Fruit fly (Drosophila melanogaster) whole organism, adult: ENCODE results near the gene HLH3B.

Source experiments
- CG11617 ChIP-seq: fragments of 200-800 bp; sonication (Bioruptor generic); optimal IDR thresholded peaks from 2 replicates; lab custom pipeline; 2017; ENCODE audit warnings: mild to moderate bottlenecking, missing biosample characterization, missing genetic modification reagents, missing genetic modification characterization
- CG12768 ChIP-seq: fragments of 200-800 bp; sonication (Bioruptor generic); optimal IDR thresholded peaks from 2 replicates; lab custom pipeline; 2017; ENCODE audit warnings: missing biosample characterization, missing genetic modification characterization, mild to moderate bottlenecking, moderate library complexity, missing genetic modification reagents
- CG14711 ChIP-seq: fragments of 200-800 bp; sonication (Bioruptor generic); optimal IDR thresholded peaks from 2 replicates; lab custom pipeline; 2018; ENCODE audit warnings: missing biosample characterization, mild to moderate bottlenecking, missing genetic modification characterization, moderate library complexity
- CG1620 ChIP-seq: fragments of 200-800 bp; sonication (Bioruptor generic); optimal IDR thresholded peaks from 2 replicates; lab custom pipeline; 2016; ENCODE audit warnings: missing biosample characterization, missing genetic modification characterization
- CG33017 ChIP-seq: fragments of 200-800 bp; sonication (Bioruptor generic); optimal IDR thresholded peaks from 2 replicates; lab custom pipeline; 2018; ENCODE audit warnings: missing biosample characterization, mild to moderate bottlenecking, missing genetic modification characterization, moderate library complexity
- CG5204 ChIP-seq: fragments of 200-800 bp; sonication (Bioruptor generic); optimal IDR thresholded peaks from 2 replicates; lab custom pipeline; 2016; ENCODE audit warnings: missing biosample characterization, missing genetic modification characterization
- CG7045 ChIP-seq: fragments of 200-800 bp; sonication (Bioruptor generic); optimal IDR thresholded peaks from 2 replicates; lab custom pipeline; 2017; ENCODE audit warnings: missing biosample characterization, mild to moderate bottlenecking, missing genetic modification characterization
- CG7101 ChIP-seq: fragments of 200-800 bp; sonication (Bioruptor generic); optimal IDR thresholded peaks from 2 replicates; lab custom pipeline; 2018; ENCODE audit warnings: missing biosample characterization, mild to moderate bottlenecking, missing genetic modification characterization, moderate library complexity
- Clk ChIP-seq: fragments of 200-800 bp; sonication (Bioruptor generic); optimal IDR thresholded peaks from 2 replicates; lab custom pipeline; 2017; ENCODE audit warnings: missing biosample characterization, missing genetic modification characterization
- Crg-1 ChIP-seq: fragments of 200-800 bp; sonication (Bioruptor generic); optimal IDR thresholded peaks from 2 replicates; lab custom pipeline; 2016; ENCODE audit warnings: missing biosample characterization, missing genetic modification characterization
- Hr96 ChIP-seq: fragments of 200-800 bp; sonication (Bioruptor generic); optimal IDR thresholded peaks from 2 replicates; lab custom pipeline; 2016; ENCODE audit warnings: missing biosample characterization, missing genetic modification characterization
- Mnt ChIP-seq: fragments of 200-800 bp; sonication (Bioruptor generic); optimal IDR thresholded peaks from 2 replicates; lab custom pipeline; 2016; ENCODE audit warnings: missing biosample characterization, mild to moderate bottlenecking, missing genetic modification characterization
- bab1 ChIP-seq: fragments of 200-800 bp; sonication (Bioruptor generic); optimal IDR thresholded peaks from 3 replicates; lab custom pipeline; 2019; ENCODE audit warnings: missing biosample characterization, mild to moderate bottlenecking, missing genetic modification characterization, moderate library complexity
- cic ChIP-seq: fragments of 200-800 bp; sonication (Bioruptor generic); optimal IDR thresholded peaks from 2 replicates; lab custom pipeline; 2017; ENCODE audit warnings: missing biosample characterization, mild to moderate bottlenecking, missing genetic modification characterization, moderate library complexity
- cnc ChIP-seq, 2 experiments: fragments of >200 bp; optimal IDR thresholded peaks; 2 replicates each; lab custom pipeline; 2017
- kay ChIP-seq: fragments of 200-800 bp; sonication (Bioruptor generic); peaks from one replicate; lab custom pipeline; 2016; ENCODE audit warnings: missing biosample characterization, missing genetic modification characterization, borderline replicate concordance
- ovo ChIP-seq: fragments of 200-800 bp; sonication (Bioruptor generic); optimal IDR thresholded peaks from 2 replicates; lab custom pipeline; 2016; ENCODE audit warnings: missing biosample characterization, missing genetic modification characterization
- pad ChIP-seq: fragments of 200-800 bp; sonication (Bioruptor generic); optimal IDR thresholded peaks from 3 replicates; lab custom pipeline; 2017; ENCODE audit warnings: missing biosample characterization, missing genetic modification characterization, mild to moderate bottlenecking, moderate library complexity, missing genetic modification reagents
- tj ChIP-seq: fragments of 200-800 bp; sonication (Bioruptor generic); optimal IDR thresholded peaks from 3 replicates; lab custom pipeline; 2017; ENCODE audit warnings: missing biosample characterization, mild to moderate bottlenecking, missing genetic modification characterization, moderate library complexity
- toe ChIP-seq: fragments of 200-800 bp; sonication (Bioruptor generic); optimal IDR thresholded peaks from 2 replicates; lab custom pipeline; 2016; ENCODE audit warnings: missing biosample characterization, missing genetic modification characterization

HLH3B gene

dm6 chrX:2651128-2651527, 30.4 kb downstream of the HLH3B start:
- TF ChIP-seq Crg-1 (no peak), CG14711 (tag; lab: Kevin White, UChicago) (no peak), CG7045 (GFP tag; lab: Kevin White, UChicago) (no peak), CG12768 (GFP tag; lab: Kevin White, UChicago) (no peak), Mnt (GFP tag; lab: Kevin White, UChicago) (no peak), toe (no peak), CG5204 (no peak), tj (no peak), Hr96 (GFP tag; lab: Kevin White, UChicago) (no peak), CG11617 (no peak), bab1 (GFP tag; lab: Kevin White, UChicago) (no peak), cic (GFP tag; lab: Kevin White, UChicago) (no peak), Clk (no peak), CG1620 (GFP tag; lab: Kevin White, UChicago) (no peak), ovo (GFP tag; lab: Kevin White, UChicago) (no peak), kay (GFP tag; lab: Kevin White, UChicago) (no peak), pad (GFP tag; lab: Kevin White, UChicago) (no peak)

- TF ChIP-seq CG12768 (GFP tag; lab: Kevin White, UChicago) (no peak), kay (GFP tag; lab: Kevin White, UChicago) (peak; percentile 74)
Observed at dm6 chrX:2648959-2649358, 32.6 kb downstream of the HLH3B start.

dm6 chrX:2647950-2648613, 33.4 kb downstream of the HLH3B start:
- TF ChIP-seq pad (GFP tag; lab: Kevin White, UChicago) (no peak), kay (GFP tag; lab: Kevin White, UChicago) (no peak), CG12768 (GFP tag; lab: Kevin White, UChicago) (no peak), bab1 (GFP tag; lab: Kevin White, UChicago) (no peak), cic (GFP tag; lab: Kevin White, UChicago) (no peak), CG11617 (no peak)

- TF ChIP-seq kay (GFP tag; lab: Kevin White, UChicago) (peak; percentile 34), CG33017 (tag; lab: Kevin White, UChicago) (no peak)
Observed at dm6 chrX:2647472-2647883, 34.0 kb downstream of the HLH3B start.

- TF ChIP-seq ovo (GFP tag; lab: Kevin White, UChicago): peak; percentile 46
- TF ChIP-seq Crg-1: peak; percentile 66
- peak; percentile 88 for TF ChIP-seq CG14711 (tag; lab: Kevin White, UChicago)
- TF ChIP-seq Hr96 (GFP tag; lab: Kevin White, UChicago): peak; percentile 93
- TF ChIP-seq kay (GFP tag; lab: Kevin White, UChicago): peak; percentile 56
- TF ChIP-seq Mnt (GFP tag; lab: Kevin White, UChicago): peak; percentile 84
- TF ChIP-seq tj: peak; percentile 83
- TF ChIP-seq CG5204: peak; percentile 89
- peak; percentile 85 for TF ChIP-seq CG12768 (GFP tag; lab: Kevin White, UChicago)
- TF ChIP-seq cic (GFP tag; lab: Kevin White, UChicago): peak; percentile 69
- peak; percentile 93 for TF ChIP-seq CG7045 (GFP tag; lab: Kevin White, UChicago)
- TF ChIP-seq CG11617: peak; percentile 95
- no peak for TF ChIP-seq cnc (optimal IDR thresholded peaks at IDR 0.05; lab: Kevin White, UChicago)
- TF ChIP-seq CG1620 (GFP tag; lab: Kevin White, UChicago): peak; percentile 84
- peak; percentile 77 for TF ChIP-seq Clk
- peak; percentile 95 for TF ChIP-seq bab1 (GFP tag; lab: Kevin White, UChicago)
- TF ChIP-seq CG33017 (tag; lab: Kevin White, UChicago): peak; percentile 88
- TF ChIP-seq pad (GFP tag; lab: Kevin White, UChicago): peak; percentile 83
- TF ChIP-seq toe: peak; percentile 49
- peak; percentile 94 for TF ChIP-seq CG7101
Observed at dm6 chrX:2646022-2646761, 35.3 kb downstream of the HLH3B start.

dm6 chrX:2645593-2645992, 35.9 kb downstream of the HLH3B start:
- TF ChIP-seq CG33017 (tag; lab: Kevin White, UChicago) (no peak), CG7101 (no peak), Hr96 (GFP tag; lab: Kevin White, UChicago) (no peak), CG7045 (GFP tag; lab: Kevin White, UChicago) (no peak), CG12768 (GFP tag; lab: Kevin White, UChicago) (no peak), Clk (no peak), pad (GFP tag; lab: Kevin White, UChicago) (no peak), cic (GFP tag; lab: Kevin White, UChicago) (no peak), Crg-1 (no peak), Mnt (GFP tag; lab: Kevin White, UChicago) (no peak), bab1 (GFP tag; lab: Kevin White, UChicago) (no peak), toe (no peak), CG11617 (no peak), tj (no peak), kay (GFP tag; lab: Kevin White, UChicago) (no peak), CG14711 (tag; lab: Kevin White, UChicago) (no peak), ovo (GFP tag; lab: Kevin White, UChicago) (no peak)
